Worm (Caenorhabditis elegans) whole organism, L1 larva: ENCODE data around the gene phf-14.

Experiments used
- C16A3.4 ChIP-seq: fragments of 150-350 bp; optimal IDR thresholded peaks from 2 replicates; lab custom pipeline; 2014; ENCODE audit warnings: missing biosample characterization, missing genetic modification characterization
- C34B4.2 ChIP-seq: sonication (generic microtip); optimal IDR thresholded peaks from 2 replicates; lab custom pipeline; 2017; ENCODE audit warnings: mild to moderate bottlenecking, missing genetic modification characterization, missing compliant biosample characterization
- alr-1 ChIP-seq: fragments of 200-800 bp; sonication (Bioruptor generic); optimal IDR thresholded peaks from 2 replicates; lab custom pipeline; 2018; ENCODE audit warnings: borderline replicate concordance, mild to moderate bottlenecking, missing genetic modification characterization, missing compliant biosample characterization
- blmp-1 ChIP-seq: fragments of 150-350 bp; optimal IDR thresholded peaks from 2 replicates; lab custom pipeline; 2014; ENCODE audit warnings: missing biosample characterization, missing genetic modification characterization
- ceh-8 ChIP-seq: fragments of 200-800 bp; sonication (Bioruptor generic); optimal IDR thresholded peaks from 2 replicates; lab custom pipeline; 2018; ENCODE audit warnings: mild to moderate bottlenecking, missing genetic modification characterization, moderate library complexity, missing compliant biosample characterization
- ceh-82 ChIP-seq, 3 experiments: fragments of 150-350 bp in 1 of 3; sonication (generic microtip) in 2 of 3; optimal IDR thresholded peaks; 2 replicates each; lab custom pipeline; 2014 to 2017; ENCODE audit warnings: missing biosample characterization in 3 of 3, missing genetic modification characterization in 3 of 3
- ceh-88 ChIP-seq: fragments of 200-800 bp; sonication (Bioruptor generic); IDR thresholded peaks from 2 replicates; pipeline ENCODE4 v1.3.6; 2022; ENCODE audit warnings: missing genetic modification characterization, missing compliant biosample characterization
- ces-1 ChIP-seq: fragments of 150-350 bp; optimal IDR thresholded peaks from 2 replicates; lab custom pipeline; 2014; ENCODE audit warnings: missing biosample characterization, missing genetic modification reagents, missing genetic modification characterization
- dpl-1 ChIP-seq, 3 experiments: fragments of 150-350 bp in 2 of 3; sonication (generic microtip) in 1 of 3; optimal IDR thresholded peaks; 2 replicates each; lab custom pipeline; 2014 to 2017; ENCODE audit warnings: missing biosample characterization in 3 of 3, missing genetic modification characterization in 3 of 3, missing genetic modification reagents in 3 of 3
- efl-3 ChIP-seq: fragments of 200-800 bp; sonication (Bioruptor generic); optimal IDR thresholded peaks from 2 replicates; lab custom pipeline; 2018; ENCODE audit warnings: mild to moderate bottlenecking, missing genetic modification characterization, missing compliant biosample characterization
- egl-13 ChIP-seq: sonication (generic microtip); optimal IDR thresholded peaks from 2 replicates; lab custom pipeline; 2016; ENCODE audit warnings: missing genotype, missing genetic modification reagents, missing genetic modification characterization, missing compliant biosample characterization
- elt-2 ChIP-seq: sonication (generic microtip); optimal IDR thresholded peaks from 2 replicates; lab custom pipeline; 2016; ENCODE audit warnings: missing genetic modification characterization, mild to moderate bottlenecking, inconsistent platforms, missing compliant biosample characterization, missing genetic modification reagents
- ets-5 ChIP-seq: fragments of 200-800 bp; sonication (Bioruptor generic); IDR thresholded peaks from 2 replicates; pipeline ENCODE4 v1.3.6; 2022; ENCODE audit warnings: missing genetic modification characterization, missing compliant biosample characterization
- fkh-10 ChIP-seq: sonication (generic microtip); optimal IDR thresholded peaks from 2 replicates; lab custom pipeline; 2017; ENCODE audit warnings: missing biosample characterization, missing genetic modification reagents, missing genetic modification characterization
- fkh-4 ChIP-seq: sonication (generic microtip); optimal IDR thresholded peaks from 2 replicates; lab custom pipeline; 2016; ENCODE audit warnings: missing compliant biosample characterization, missing genetic modification characterization, borderline replicate concordance
- fkh-8 ChIP-seq: sonication (generic microtip); optimal IDR thresholded peaks from 2 replicates; lab custom pipeline; 2016; ENCODE audit warnings: mild to moderate bottlenecking, missing genetic modification characterization, missing compliant biosample characterization
- grh-1 ChIP-seq: fragments of 200-800 bp; sonication (Bioruptor generic); IDR thresholded peaks from 2 replicates; pipeline ENCODE4 v1.3.6; 2022; ENCODE audit warnings: missing genetic modification reagents, missing genetic modification characterization, missing compliant biosample characterization
- hlh-17 ChIP-seq: fragments of 200-800 bp; sonication (Bioruptor generic); optimal IDR thresholded peaks from 2 replicates; lab custom pipeline; 2018; ENCODE audit warnings: missing genetic modification characterization, mild to moderate bottlenecking, missing compliant biosample characterization, moderate library complexity, borderline replicate concordance
- hlh-4 ChIP-seq: sonication (generic microtip); optimal IDR thresholded peaks from 2 replicates; lab custom pipeline; 2016; ENCODE audit warnings: mild to moderate bottlenecking, missing genetic modification characterization, missing compliant biosample characterization
- jun-1 ChIP-seq: fragments of 150-350 bp; optimal IDR thresholded peaks from 2 replicates; lab custom pipeline; 2014; ENCODE audit warnings: missing biosample characterization, missing genetic modification reagents, missing genetic modification characterization
- lin-14 ChIP-seq: fragments of 200-800 bp; sonication (Bioruptor generic); optimal IDR thresholded peaks from 2 replicates; lab custom pipeline; 2018; ENCODE audit warnings: mild to moderate bottlenecking, missing genetic modification characterization, moderate library complexity, missing compliant biosample characterization
- lin-39 ChIP-seq: fragments of 150-350 bp; optimal IDR thresholded peaks from 2 replicates; lab custom pipeline; 2014; ENCODE audit warnings: missing biosample characterization, missing genetic modification reagents, missing genetic modification characterization
- mab-9 ChIP-seq: fragments of 200-800 bp; sonication (Bioruptor generic); IDR thresholded peaks from 2 replicates; pipeline ENCODE4 v1.3.6; 2022; ENCODE audit warnings: missing genetic modification reagents, missing genetic modification characterization, missing compliant biosample characterization
- mdl-1 ChIP-seq, 2 experiments: fragments of 150-350 bp; optimal IDR thresholded peaks; 2 replicates each; lab custom pipeline; 2014 to 2017; ENCODE audit warnings: missing biosample characterization in 2 of 2, missing genetic modification characterization in 2 of 2, inconsistent platforms in 1 of 2
- mef-2 ChIP-seq: fragments of 150-350 bp; optimal IDR thresholded peaks from 2 replicates; lab custom pipeline; 2014; ENCODE audit warnings: missing biosample characterization, missing genetic modification characterization
- nhr-11 ChIP-seq: fragments of 150-350 bp; optimal IDR thresholded peaks from 2 replicates; lab custom pipeline; 2014; ENCODE audit warnings: missing biosample characterization, missing genetic modification characterization
- nhr-12 ChIP-seq: sonication (generic microtip); optimal IDR thresholded peaks from 2 replicates; lab custom pipeline; 2017; ENCODE audit warnings: missing biosample characterization, missing genetic modification characterization
- nhr-237 ChIP-seq: fragments of 150-350 bp; optimal IDR thresholded peaks from 2 replicates; lab custom pipeline; 2014; ENCODE audit warnings: missing biosample characterization, missing genetic modification characterization
- nhr-28 ChIP-seq: fragments of 150-350 bp; optimal IDR thresholded peaks from 2 replicates; lab custom pipeline; 2014; ENCODE audit warnings: missing biosample characterization, missing genetic modification characterization
- nhr-84 ChIP-seq: sonication (generic microtip); optimal IDR thresholded peaks from 2 replicates; lab custom pipeline; 2017; ENCODE audit warnings: missing biosample characterization, missing genetic modification characterization
- nhr-85 ChIP-seq: sonication (generic microtip); peaks from one replicate; lab custom pipeline; 2016; ENCODE audit warnings: missing genetic modification characterization, inconsistent platforms, missing compliant biosample characterization
- nhr-90 ChIP-seq: sonication (generic microtip); optimal IDR thresholded peaks from 2 replicates; lab custom pipeline; 2016; ENCODE audit warnings: mild to moderate bottlenecking, missing genetic modification characterization, missing compliant biosample characterization; ENCODE audit not compliant: poor library complexity
- pag-3 ChIP-seq: sonication (generic microtip); optimal IDR thresholded peaks from 2 replicates; lab custom pipeline; 2017; ENCODE audit warnings: missing genetic modification characterization, mild to moderate bottlenecking, missing compliant biosample characterization, antibody characterized with exemption, borderline replicate concordance; ENCODE audit not compliant: insufficient read depth
- pax-3 ChIP-seq: fragments of 200-800 bp; sonication (Bioruptor generic); optimal IDR thresholded peaks from 2 replicates; lab custom pipeline; 2018; ENCODE audit warnings: mild to moderate bottlenecking, missing genetic modification characterization, moderate library complexity, missing compliant biosample characterization
- pqm-1 ChIP-seq: sonication (generic microtip); optimal IDR thresholded peaks from 3 replicates; lab custom pipeline; 2017; ENCODE audit warnings: missing biosample characterization, missing genetic modification characterization
- rnt-1 ChIP-seq: sonication (generic microtip); optimal IDR thresholded peaks from 2 replicates; lab custom pipeline; 2016; ENCODE audit warnings: mild to moderate bottlenecking, missing genetic modification characterization, moderate library complexity, missing compliant biosample characterization
- snpc-4 ChIP-seq: fragments of 150-350 bp; optimal IDR thresholded peaks from 2 replicates; lab custom pipeline; 2014; ENCODE audit warnings: missing biosample characterization, missing genetic modification characterization
- snu-23 ChIP-seq: sonication (generic microtip); optimal IDR thresholded peaks from 2 replicates; lab custom pipeline; 2016; ENCODE audit warnings: missing genetic modification characterization, missing compliant biosample characterization
- sox-4 ChIP-seq: sonication (generic microtip); optimal IDR thresholded peaks from 2 replicates; lab custom pipeline; 2016; ENCODE audit warnings: missing genetic modification characterization, missing compliant biosample characterization
- sptf-1 ChIP-seq: fragments of 150-350 bp; optimal IDR thresholded peaks from 2 replicates; lab custom pipeline; 2014; ENCODE audit warnings: missing biosample characterization, missing genetic modification characterization
- sup-37 ChIP-seq: fragments of 200-800 bp; sonication (Bioruptor generic); optimal IDR thresholded peaks from 2 replicates; lab custom pipeline; 2018; ENCODE audit warnings: mild to moderate bottlenecking, missing genetic modification characterization, missing compliant biosample characterization
- swsn-7 ChIP-seq: sonication (generic microtip); optimal IDR thresholded peaks from 2 replicates; lab custom pipeline; 2016; ENCODE audit warnings: missing genetic modification characterization, missing compliant biosample characterization
- tbx-2 ChIP-seq: sonication (generic microtip); optimal IDR thresholded peaks from 2 replicates; lab custom pipeline; 2016; ENCODE audit warnings: missing genetic modification characterization, missing compliant biosample characterization
- tlp-1 ChIP-seq: fragments of 150-350 bp; optimal IDR thresholded peaks from 2 replicates; lab custom pipeline; 2014; ENCODE audit warnings: missing biosample characterization, missing genetic modification characterization
- unc-30 ChIP-seq: sonication (generic microtip); optimal IDR thresholded peaks from 2 replicates; lab custom pipeline; 2017; ENCODE audit warnings: missing biosample characterization, missing genetic modification characterization
- unc-62 ChIP-seq: fragments of 150-350 bp; optimal IDR thresholded peaks from 2 replicates; lab custom pipeline; 2014; ENCODE audit warnings: missing biosample characterization, missing genetic modification reagents, missing genetic modification characterization
- unc-86 ChIP-seq: sonication (generic microtip); optimal IDR thresholded peaks from 2 replicates; lab custom pipeline; 2016; ENCODE audit warnings: missing genetic modification characterization, missing compliant biosample characterization
- unc-98 ChIP-seq: fragments of 200-800 bp; sonication (Bioruptor generic); IDR thresholded peaks from 2 replicates; pipeline ENCODE4 v1.3.6; 2022; ENCODE audit warnings: missing genetic modification characterization, missing compliant biosample characterization
- vab-15 ChIP-seq: sonication (generic microtip); optimal IDR thresholded peaks from 2 replicates; lab custom pipeline; 2017; ENCODE audit warnings: missing genotype, mild to moderate bottlenecking, missing genetic modification characterization, missing compliant biosample characterization
- xbp-1 ChIP-seq: sonication (generic microtip); optimal IDR thresholded peaks from 2 replicates; lab custom pipeline; 2016; ENCODE audit warnings: missing genetic modification characterization, missing compliant biosample characterization
- zip-4 ChIP-seq: fragments of 200-800 bp; sonication (Bioruptor generic); optimal IDR thresholded peaks from 2 replicates; lab custom pipeline; 2018; ENCODE audit warnings: mild to moderate bottlenecking, missing genetic modification characterization, moderate library complexity, missing compliant biosample characterization
- ztf-11 ChIP-seq, 2 experiments: sonication (generic microtip); optimal IDR thresholded peaks; 2 replicates each; lab custom pipeline; 2016 to 2017; ENCODE audit warnings: missing genetic modification characterization in 2 of 2, missing biosample characterization in 1 of 2, missing compliant biosample characterization in 1 of 2

The phf-14 gene

DNA sequence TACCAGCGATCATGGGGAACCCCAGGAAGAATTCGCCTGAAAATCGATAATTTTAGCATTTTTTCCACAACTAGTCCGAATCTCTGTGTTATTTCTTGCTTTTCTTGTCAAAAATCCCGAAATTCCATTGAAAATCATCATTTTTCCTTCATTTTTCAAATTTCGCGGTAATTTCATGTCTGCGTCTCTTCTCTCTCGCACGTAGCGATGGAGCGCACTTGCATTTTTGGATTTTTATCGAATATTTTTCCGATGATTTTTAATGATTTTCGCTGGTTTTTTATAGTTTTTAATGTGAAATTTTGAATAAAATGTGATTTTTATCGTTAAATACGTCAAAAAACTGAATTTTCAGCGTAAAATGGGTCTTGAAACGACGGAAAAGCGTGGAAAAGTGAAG is 50.2 kb downstream of the phf-14 start, which contains the start of gene E01B7.2:
Gene E01B7.2 (plus strand): TSS at position 350 of the 400 bp plus-strand sequence.
- TF ChIP-seq pqm-1 (tag; lab: Kevin White, UChicago) = no peak
- no peak for TF ChIP-seq ceh-8
- TF ChIP-seq unc-30 (tag; lab: Kevin White, UChicago) = no peak
- TF ChIP-seq zip-4 (GFP tag; lab: Kevin White, UChicago) = peak; percentile 53
- peak; percentile 97 to 98 (median 98) for TF ChIP-seq dpl-1 (GFP tag; optimal IDR thresholded peaks at IDR 0.05; lab: Kevin White, UChicago)
- TF ChIP-seq rnt-1 (tag; lab: Kevin White, UChicago) = peak; percentile 90
- peak; percentile 86 for TF ChIP-seq tbx-2 (tag; lab: Kevin White, UChicago)
- peak; percentile 83 for TF ChIP-seq swsn-7 (tag; lab: Kevin White, UChicago)
- no peak for TF ChIP-seq hlh-17 (GFP tag; lab: Kevin White, UChicago)
- TF ChIP-seq ets-5 = no peak
- no peak for TF ChIP-seq ces-1 (GFP tag; lab: Kevin White, UChicago)
- no peak for TF ChIP-seq sup-37 (GFP tag; lab: Kevin White, UChicago)
- peak; percentile 83 for TF ChIP-seq unc-86 (tag; lab: Kevin White, UChicago)
- TF ChIP-seq nhr-237 (tag; lab: Kevin White, UChicago) = peak; percentile 5
- TF ChIP-seq fkh-10 (GFP tag; lab: Kevin White, UChicago) = peak; percentile 18
- TF ChIP-seq grh-1 (GFP tag; lab: Robert Waterston, UW) = peak; percentile 82
- TF ChIP-seq fkh-8 (tag; lab: Kevin White, UChicago) = peak; percentile 59
- peak; percentile 71 for TF ChIP-seq C16A3.4 (tag; lab: Kevin White, UChicago)
- peak; percentile 68 for TF ChIP-seq jun-1 (tag; lab: Kevin White, UChicago)
- TF ChIP-seq snpc-4 (tag; lab: Kevin White, UChicago) = peak; percentile 73
- peak; percentile 81 for TF ChIP-seq xbp-1
- TF ChIP-seq nhr-85 (tag; lab: Kevin White, UChicago) = peak; percentile 90
- TF ChIP-seq mab-9 = peak; percentile 57; the same call in 1 of the 2 replicates
- no peak for TF ChIP-seq fkh-4 (tag; lab: Kevin White, UChicago)
- peak; percentile 37 for TF ChIP-seq pag-3
- no peak for TF ChIP-seq vab-15 (tag; lab: Kevin White, UChicago)
- TF ChIP-seq lin-14 = no peak
- TF ChIP-seq sptf-1 (tag; lab: Kevin White, UChicago) = no peak
- no peak for TF ChIP-seq efl-3
- peak; percentile 81 for TF ChIP-seq nhr-11
- TF ChIP-seq egl-13 (tag; lab: Kevin White, UChicago) = peak; percentile 46
- peak; percentile 90 for TF ChIP-seq snu-23 (GFP tag; lab: Kevin White, UChicago)
- TF ChIP-seq nhr-12 = no peak
- no peak for TF ChIP-seq mef-2
- peak in 1 of 2 experiments; percentile 68 for TF ChIP-seq mdl-1 (tag; optimal IDR thresholded peaks at IDR 0.05; lab: Kevin White, UChicago)
- TF ChIP-seq nhr-84 (tag; lab: Kevin White, UChicago) = no peak
- peak; percentile 74 for TF ChIP-seq blmp-1 (tag; lab: Kevin White, UChicago)
- no peak for TF ChIP-seq pax-3 (tag; lab: Kevin White, UChicago)
- no peak for TF ChIP-seq hlh-4
- no peak for TF ChIP-seq tlp-1 (tag; lab: Kevin White, UChicago)
- TF ChIP-seq nhr-90 (tag; lab: Kevin White, UChicago) = peak; percentile 82
- TF ChIP-seq sox-4 (tag; lab: Kevin White, UChicago) = peak; percentile 40
- no peak for TF ChIP-seq alr-1 (tag; lab: Kevin White, UChicago)
- TF ChIP-seq nhr-28 (tag; lab: Kevin White, UChicago) = no peak
- TF ChIP-seq elt-2 = peak; percentile 26
- peak; percentile 33; the same call in 1 of the 2 replicates for TF ChIP-seq ceh-88 (GFP tag; lab: Robert Waterston, UW)
- peak in 1 of 2 experiments; percentile 52 for TF ChIP-seq ztf-11 (tag; optimal IDR thresholded peaks at IDR 0.05; lab: Kevin White, UChicago)
- peak; percentile 66 for TF ChIP-seq lin-39 (tag; lab: Kevin White, UChicago)
- no peak for TF ChIP-seq unc-98
- TF ChIP-seq C34B4.2 (tag; lab: Kevin White, UChicago) = no peak
- peak; percentile 72 to 82 (median 76) for TF ChIP-seq ceh-82 (tag; optimal IDR thresholded peaks at IDR 0.05; lab: Kevin White, UChicago)
- no peak for TF ChIP-seq unc-62 (GFP tag; lab: Kevin White, UChicago)
